Fruit fly (Drosophila melanogaster): ENCODE results near the gene CG9072.

CG9072 gene

DNA sequence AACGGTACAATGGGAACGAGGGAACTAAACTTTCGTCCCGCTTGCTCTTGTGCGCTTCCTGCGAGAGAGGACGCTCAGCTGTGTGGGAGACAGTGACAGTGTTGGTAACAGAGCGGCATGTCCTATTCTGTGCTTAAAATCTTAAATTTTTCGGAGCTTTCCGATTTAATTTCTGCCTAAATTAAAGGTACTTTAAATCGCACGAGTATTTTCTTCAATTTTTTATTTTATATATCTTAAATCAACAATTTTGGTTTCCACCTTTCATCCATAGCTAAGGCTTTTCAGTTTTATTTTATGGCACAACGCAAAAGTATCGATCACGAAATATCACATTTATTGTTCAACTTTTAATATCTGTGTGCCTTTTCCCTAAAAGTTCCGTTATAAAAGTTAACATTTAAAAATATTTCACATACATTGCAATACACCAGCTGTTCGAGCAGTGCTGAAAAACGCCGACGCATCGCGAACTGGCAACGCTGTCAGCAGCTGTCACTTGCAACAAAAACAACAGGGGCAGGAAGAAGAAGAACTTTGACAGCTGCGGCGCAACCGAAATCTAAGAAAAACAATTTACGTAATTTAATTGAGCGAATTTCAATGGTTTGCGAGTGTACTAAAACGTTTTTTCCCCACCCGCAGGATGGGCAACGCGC lies 32.3 kb downstream of the CG9072 start, which contains the start of the genes hiw and ND-B18 (continued):
- TF ChIP-seq fd96Cb (tag; optimal IDR thresholded peaks at IDR 0.05) (no peak), CG5180 (GFP tag; optimal IDR thresholded peaks at IDR 0.05) (no peak), vfl (GFP tag; optimal IDR thresholded peaks at IDR 0.05) (no peak), CG4730 (GFP tag; IDR thresholded peaks at IDR 0.05) (no peak), CG3838 (GFP tag; optimal IDR thresholded peaks at IDR 0.05) (no peak), mld (GFP tag; IDR thresholded peaks at IDR 0.05; ENCODE audit: partially characterized antibody) (no peak), Oaz (GFP tag; IDR thresholded peaks at IDR 0.05) (no peak), CG14441 (GFP tag; IDR thresholded peaks at IDR 0.05) (no peak), CG10274 (GFP tag; optimal IDR thresholded peaks at IDR 0.05) (no peak), knrl (GFP tag; IDR thresholded peaks at IDR 0.05; ENCODE audit: partially characterized antibody) (peak; percentile 20; the same call in 1 of the 3 replicates), eve (GFP tag; optimal IDR thresholded peaks at IDR 0.05) (no peak), hb (GFP tag; IDR thresholded peaks at IDR 0.05; ENCODE audit: partially characterized antibody) (no peak), dimm (GFP tag; IDR thresholded peaks at IDR 0.05) (no peak), Hey (tag; optimal IDR thresholded peaks at IDR 0.05) (no peak), CG7963 (GFP tag; IDR thresholded peaks at IDR 0.05; ENCODE audit: partially characterized antibody) (no peak), Rx (GFP tag; IDR thresholded peaks at IDR 0.05) (no peak), sisA (GFP tag; IDR thresholded peaks at IDR 0.05) (no peak), CG10565 (GFP tag; optimal IDR thresholded peaks at IDR 0.05) (no peak), CG12744 (GFP tag; optimal IDR thresholded peaks at IDR 0.05) (no peak), Drgx (GFP tag; IDR thresholded peaks at IDR 0.05) (no peak), gce (GFP tag; IDR thresholded peaks at IDR 0.05) (no peak), Deaf1 (tag; optimal IDR thresholded peaks at IDR 0.05) (no peak), Dll (GFP tag; IDR thresholded peaks at IDR 0.05; ENCODE audit: partially characterized antibody) (no peak), CG8281 (tag; optimal IDR thresholded peaks at IDR 0.05) (no peak), pfk (GFP tag; optimal IDR thresholded peaks at IDR 0.05) (no peak), cas (GFP tag; IDR thresholded peaks at IDR 0.05) (no peak), disco-r (GFP tag; optimal IDR thresholded peaks at IDR 0.05) (no peak), Fer1 (GFP tag; optimal IDR thresholded peaks at IDR 0.05) (peak; percentile 47), CG12391 (tag; optimal IDR thresholded peaks at IDR 0.05) (peak; percentile 8), Dad (GFP tag; optimal IDR thresholded peaks at IDR 0.05) (no peak), yki (optimal IDR thresholded peaks at IDR 0.05) (no peak), CG2199 (GFP tag; IDR thresholded peaks at IDR 0.05) (no peak), CrebB (tag; optimal IDR thresholded peaks at IDR 0.05) (no peak), CG8359 (GFP tag; optimal IDR thresholded peaks at IDR 0.05; ENCODE audit: borderline replicate concordance) (no peak), CG17568 (GFP tag; optimal IDR thresholded peaks at IDR 0.05) (no peak), CG12299 (tag; optimal IDR thresholded peaks at IDR 0.05) (no peak), CG18011 (GFP tag; optimal IDR thresholded peaks at IDR 0.05) (no peak), CG10321 (GFP tag; IDR thresholded peaks at IDR 0.05) (no peak), CG6813 (GFP tag; optimal IDR thresholded peaks at IDR 0.05) (no peak), Ravus (GFP tag; IDR thresholded peaks at IDR 0.05) (no peak), Hr51 (GFP tag; optimal IDR thresholded peaks at IDR 0.05) (no peak), lilli (GFP tag; optimal IDR thresholded peaks at IDR 0.05) (peak; percentile 37), lbe (GFP tag; optimal IDR thresholded peaks at IDR 0.05) (no peak), abd-A (tag; optimal IDR thresholded peaks at IDR 0.05) (no peak), CG10959 (GFP tag; IDR thresholded peaks at IDR 0.05) (no peak), B-H1 (GFP tag; IDR thresholded peaks at IDR 0.05) (no peak), Nf-YC (tag; optimal IDR thresholded peaks at IDR 0.05) (peak; percentile 12), psq (GFP tag; optimal IDR thresholded peaks at IDR 0.05) (no peak), MESR4 (GFP tag; optimal IDR thresholded peaks at IDR 0.05) (peak; percentile 70), sim (GFP tag; IDR thresholded peaks at IDR 0.05) (no peak), Hsf (GFP tag; optimal IDR thresholded peaks at IDR 0.05) (no peak)

All from whole organism, embryonic.